Worm (Caenorhabditis elegans): ENCODE results near the gene brc-2.

brc-2 gene

ce11 chrIII:6887574-6887973 lies 15.3 kb downstream of the brc-2 start (continued):
- TF ChIP-seq nhr-28 (tag; optimal IDR thresholded peaks at IDR 0.05) (no peak), fos-1 (tag; optimal IDR thresholded peaks at IDR 0.05) (peak; percentile 55), pag-3 (tag; optimal IDR thresholded peaks at IDR 0.05; ENCODE audit: borderline replicate concordance, insufficient read depth) (no peak), mdl-1 (tag; optimal IDR thresholded peaks at IDR 0.05) (peak in 1 of 2 experiments; percentile 65), nhr-12 (tag; optimal IDR thresholded peaks at IDR 0.05) (no peak), unc-130 (tag; optimal IDR thresholded peaks at IDR 0.05) (peak; percentile 73), tlp-1 (tag; optimal IDR thresholded peaks at IDR 0.05) (no peak), aha-1 (tag; optimal IDR thresholded peaks at IDR 0.05) (no peak), fkh-8 (tag; optimal IDR thresholded peaks at IDR 0.05) (peak; percentile 44), unc-86 (tag; optimal IDR thresholded peaks at IDR 0.05) (peak; percentile 29), lin-14 (GFP tag; optimal IDR thresholded peaks at IDR 0.05) (peak; percentile 58), mep-1 (tag; optimal IDR thresholded peaks at IDR 0.05) (peak; percentile 74), ets-5 (GFP tag; IDR thresholded peaks at IDR 0.05) (no peak), elt-3 (tag; optimal IDR thresholded peaks at IDR 0.05) (peak in 1 of 6 experiments; percentile 31), grh-1 (GFP tag; IDR thresholded peaks at IDR 0.05) (peak; percentile 20; the same call in 1 of the 2 replicates), nhr-237 (tag; optimal IDR thresholded peaks at IDR 0.05) (peak; percentile 6), F16B12.6 (tag; optimal IDR thresholded peaks at IDR 0.05) (peak; percentile 59), efl-1 (optimal IDR thresholded peaks at IDR 0.05) (peak; percentile 50 to 71), efl-1 (GFP tag; optimal IDR thresholded peaks at IDR 0.05 in 1 of 2) (peak; percentile 60 to 96), fkh-4 (tag; optimal IDR thresholded peaks at IDR 0.05; ENCODE audit: borderline replicate concordance) (no peak), alr-1 (tag; optimal IDR thresholded peaks at IDR 0.05; ENCODE audit: borderline replicate concordance) (no peak), nhr-19 (GFP tag; conservative IDR thresholded peaks at IDR 0.05) (peak; percentile 70), unc-98 (GFP tag; IDR thresholded peaks at IDR 0.05) (peak; percentile 36; the same call in 1 of the 2 replicates), nhr-77 (tag; optimal IDR thresholded peaks at IDR 0.05) (peak; percentile 36), mab-9 (GFP tag; IDR thresholded peaks at IDR 0.05) (no peak), ceh-90 (tag; optimal IDR thresholded peaks at IDR 0.05) (no peak), skn-1 (tag; optimal IDR thresholded peaks at IDR 0.05) (peak; percentile 47), nhr-11 (tag; optimal IDR thresholded peaks at IDR 0.05) (no peak), vab-15 (tag; optimal IDR thresholded peaks at IDR 0.05) (no peak), ceh-88 (GFP tag; IDR thresholded peaks at IDR 0.05) (no peak), lin-15B (tag; optimal IDR thresholded peaks at IDR 0.05) (peak; percentile 5), sox-4 (tag; optimal IDR thresholded peaks at IDR 0.05) (no peak), aly-2 (tag; optimal IDR thresholded peaks at IDR 0.05) (peak; percentile 56), ces-1 (GFP tag; optimal IDR thresholded peaks at IDR 0.05) (no peak), irx-1 (tag; optimal IDR thresholded peaks at IDR 0.05) (peak; percentile 4), mef-2 (tag; optimal IDR thresholded peaks at IDR 0.05) (no peak), lin-39 (tag; optimal IDR thresholded peaks at IDR 0.05) (no peak), swsn-7 (tag; optimal IDR thresholded peaks at IDR 0.05) (peak; percentile 70)

DNA sequence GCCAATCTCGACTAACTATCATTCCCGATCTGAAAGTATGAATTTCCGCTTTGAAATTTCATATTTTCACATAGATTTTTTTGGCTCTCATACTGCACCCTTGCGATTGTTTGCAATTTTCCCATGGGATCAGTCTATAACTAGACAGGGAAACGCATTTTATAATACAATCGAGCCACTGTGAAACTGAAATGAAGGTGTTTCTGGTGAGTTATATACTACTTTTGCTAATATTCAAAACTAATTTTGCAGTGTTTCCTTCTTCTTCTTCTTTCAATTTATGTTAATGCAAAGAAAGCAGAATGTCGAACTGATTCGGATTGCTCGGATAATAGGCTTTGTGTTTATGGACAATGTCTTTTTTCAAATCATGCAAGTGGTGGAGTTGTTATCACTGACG lies 17.0 kb downstream of the brc-2 start:
- no peak for TF ChIP-seq ceh-63 (GFP tag; optimal IDR thresholded peaks at IDR 0.05)
- TF ChIP-seq dsc-1 (tag; optimal IDR thresholded peaks at IDR 0.05): no peak
- no peak for TF ChIP-seq mef-2 (tag; optimal IDR thresholded peaks at IDR 0.05)
- TF ChIP-seq elt-3 (tag; optimal IDR thresholded peaks at IDR 0.05): no peak
- no peak for TF ChIP-seq ama-1 (optimal IDR thresholded peaks at IDR 0.05)

DNA sequence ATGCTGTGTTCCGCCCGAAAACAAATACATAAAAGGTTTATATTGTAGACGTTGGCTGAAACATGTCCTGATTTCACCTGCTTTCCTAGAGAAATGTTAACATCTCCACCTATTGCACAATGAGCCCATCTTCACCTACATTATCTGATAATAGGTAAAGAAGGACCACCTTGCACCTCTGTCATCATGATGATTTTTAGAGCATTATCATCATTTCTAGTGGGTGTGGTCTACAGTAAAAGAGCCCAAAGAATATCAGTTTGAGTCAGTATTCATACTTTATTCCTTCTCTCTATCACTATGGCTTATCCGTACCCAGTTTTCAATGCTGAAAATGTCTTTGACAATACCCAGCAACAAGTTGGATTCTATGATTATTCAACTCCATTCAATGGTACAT lies 18.7 kb downstream of the brc-2 start, which contains the start of gene med-2:
med-2 (plus strand) TSS at position 301 of the 400 bp plus-strand sequence.
- TF ChIP-seq nhr-84 (tag; optimal IDR thresholded peaks at IDR 0.05): no peak
- TF ChIP-seq zag-1 (tag; optimal IDR thresholded peaks at IDR 0.05): no peak
- TF ChIP-seq nhr-47 (tag; optimal IDR thresholded peaks at IDR 0.05): no peak
- no peak for TF ChIP-seq nhr-77 (tag; optimal IDR thresholded peaks at IDR 0.05)
- no peak for TF ChIP-seq alr-1 (tag; optimal IDR thresholded peaks at IDR 0.05; ENCODE audit: borderline replicate concordance)
- TF ChIP-seq skn-1 (tag; optimal IDR thresholded peaks at IDR 0.05): no peak
- no peak for TF ChIP-seq ceh-82 (tag; optimal IDR thresholded peaks at IDR 0.05)
- TF ChIP-seq sup-37 (GFP tag; optimal IDR thresholded peaks at IDR 0.05): no peak
- no peak for TF ChIP-seq snpc-4 (tag; optimal IDR thresholded peaks at IDR 0.05)
- TF ChIP-seq ceh-63 (GFP tag; optimal IDR thresholded peaks at IDR 0.05): no peak
- no peak for TF ChIP-seq C04F5.9 (tag; optimal IDR thresholded peaks at IDR 0.05)
- no peak for TF ChIP-seq pqm-1 (tag; optimal IDR thresholded peaks at IDR 0.05)
- TF ChIP-seq elt-3 (tag; optimal IDR thresholded peaks at IDR 0.05): no peak

Data from whole organism, L1 larva.